Fruit fly (Drosophila melanogaster): ENCODE results near the gene Shaw.

Shaw gene

DNA sequence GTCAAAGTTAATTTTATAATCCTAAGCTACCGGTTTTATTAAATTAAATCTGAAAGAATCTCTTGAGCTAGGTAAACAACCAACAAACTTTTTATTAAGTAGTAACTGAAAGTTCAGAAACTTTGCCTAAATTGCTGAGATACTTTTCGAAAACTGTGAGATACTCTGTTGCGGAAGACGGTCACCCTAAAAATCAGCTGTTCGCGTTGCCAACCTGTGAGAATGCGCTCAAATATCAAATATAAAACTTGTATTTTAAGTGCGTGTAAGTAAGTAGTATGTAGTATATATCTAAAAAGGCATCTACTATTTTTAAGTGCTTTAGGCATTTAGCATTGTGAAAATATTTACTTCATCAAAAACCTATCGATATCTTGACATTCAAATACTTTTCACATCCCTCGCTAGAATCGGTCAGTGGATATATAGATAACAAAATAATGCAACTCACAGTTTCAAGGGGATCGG, 5.0 kb upstream of the Shaw start, which contains the start of the genes CG31955 and CG2818:
TSS of gene CG31955 (minus strand) at position 157 of the 468 bp plus-strand sequence.
TSS of gene CG2818 (plus strand) at position 412 of the 468 bp plus-strand sequence.
- no peak for TF ChIP-seq pan (optimal IDR thresholded peaks at IDR 0.05)
- TF ChIP-seq Dll (optimal IDR thresholded peaks at IDR 0.05), result no peak
- TF ChIP-seq CG8478 (optimal IDR thresholded peaks at IDR 0.05), result no peak
- no peak for TF ChIP-seq psq (optimal IDR thresholded peaks at IDR 0.05)
- TF ChIP-seq usp (GFP tag; optimal IDR thresholded peaks at IDR 0.05), result no peak
- TF ChIP-seq EcR (GFP tag; optimal IDR thresholded peaks at IDR 0.05), result no peak

dm6 chr2L:3713545-3714156, 4.3 kb upstream of the Shaw start:
- no peak for TF ChIP-seq pan (optimal IDR thresholded peaks at IDR 0.05)

DNA sequence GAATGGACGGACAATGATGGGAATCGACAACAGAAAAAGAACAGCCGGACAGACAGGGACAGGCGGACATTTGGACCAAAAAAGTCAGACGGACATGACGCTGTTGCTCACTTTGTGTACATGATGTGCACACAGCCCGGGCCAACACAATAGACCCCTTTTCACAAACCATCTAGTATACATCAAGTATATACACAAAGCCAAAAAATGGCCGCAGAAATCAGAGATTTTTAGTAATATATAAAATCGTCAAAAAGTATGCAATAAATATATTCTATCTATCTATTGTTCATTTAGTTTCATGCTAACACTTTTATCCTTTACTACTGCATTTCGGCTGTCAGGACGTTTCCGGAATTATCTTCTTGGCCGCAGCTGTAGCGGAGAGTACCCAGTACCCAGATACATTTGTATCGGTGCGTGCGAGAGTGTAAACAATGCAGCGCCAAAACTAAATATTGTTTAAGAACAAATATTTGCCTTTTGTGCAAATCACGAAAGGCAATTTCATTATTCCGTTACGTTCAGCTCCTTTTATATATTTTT, 1.5 kb downstream of the Shaw start:
- no peak for TF ChIP-seq pan (optimal IDR thresholded peaks at IDR 0.05)
- no peak for TF ChIP-seq EcR (GFP tag; optimal IDR thresholded peaks at IDR 0.05)
- TF ChIP-seq usp (GFP tag; optimal IDR thresholded peaks at IDR 0.05), result no peak
- TF ChIP-seq Dll (optimal IDR thresholded peaks at IDR 0.05), result no peak
- TF ChIP-seq CG8478 (optimal IDR thresholded peaks at IDR 0.05), result no peak
- TF ChIP-seq psq (optimal IDR thresholded peaks at IDR 0.05), result no peak

dm6 chr2L:3729635-3730034, 11.7 kb downstream of the Shaw start:
- TF ChIP-seq pan (optimal IDR thresholded peaks at IDR 0.05), result no peak
- TF ChIP-seq CG8478 (optimal IDR thresholded peaks at IDR 0.05), result no peak
- no peak for TF ChIP-seq psq (optimal IDR thresholded peaks at IDR 0.05)
- TF ChIP-seq EcR (GFP tag; optimal IDR thresholded peaks at IDR 0.05), result no peak
- TF ChIP-seq usp (GFP tag; optimal IDR thresholded peaks at IDR 0.05), result no peak
- no peak for TF ChIP-seq Dll (optimal IDR thresholded peaks at IDR 0.05)

DNA sequence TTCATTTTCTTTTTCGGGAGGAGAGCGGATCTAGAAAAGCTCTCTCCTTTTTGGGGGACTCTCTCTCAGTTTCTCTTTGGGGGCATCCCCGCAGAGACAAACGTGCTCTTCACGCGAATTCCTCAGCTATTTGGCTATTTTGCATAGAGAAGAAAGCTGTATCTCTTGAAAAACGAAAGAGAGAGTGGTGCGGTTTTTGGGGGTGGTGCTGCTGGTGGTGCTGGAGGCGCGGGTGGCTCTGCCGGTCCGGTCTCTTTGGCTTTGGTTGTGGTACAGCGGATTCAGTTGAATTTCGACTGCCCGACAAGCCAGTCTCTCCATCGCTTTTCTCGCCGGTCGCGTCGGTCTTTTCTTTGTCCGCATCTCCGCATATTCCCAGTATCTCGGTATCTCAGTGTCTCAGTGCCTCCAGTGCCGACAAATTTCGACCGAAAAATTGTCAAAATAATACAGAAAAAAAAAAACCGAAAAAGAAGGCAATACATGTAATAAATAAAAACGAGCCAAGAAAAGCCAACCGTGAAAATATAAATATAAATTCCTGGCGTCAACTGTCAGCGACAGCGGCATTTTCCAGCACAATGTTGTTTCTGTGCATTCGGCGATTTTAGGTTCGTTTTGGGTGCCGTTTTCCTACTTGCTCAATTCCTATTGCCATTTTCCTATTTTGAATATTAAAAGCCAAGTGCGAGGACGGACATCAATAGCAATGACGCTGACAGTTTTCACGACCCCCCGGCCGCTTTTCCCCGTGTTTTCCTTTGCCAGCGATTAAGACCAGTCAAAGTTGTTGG, 12.4 kb downstream of the Shaw start, which contains the start of gene CG10019:
TSS of gene CG10019 (plus strand) at position 285 of the 794 bp plus-strand sequence.
- TF ChIP-seq usp (GFP tag; optimal IDR thresholded peaks at IDR 0.05) (no peak), Dll (optimal IDR thresholded peaks at IDR 0.05) (peak; percentile 70)

dm6 chr2L:3731055-3731454, 13.1 kb downstream of the Shaw start:
- TF ChIP-seq psq (optimal IDR thresholded peaks at IDR 0.05) (no peak), Dll (optimal IDR thresholded peaks at IDR 0.05) (no peak), CG8478 (optimal IDR thresholded peaks at IDR 0.05) (no peak), pan (optimal IDR thresholded peaks at IDR 0.05) (no peak), usp (GFP tag; optimal IDR thresholded peaks at IDR 0.05) (no peak), EcR (GFP tag; optimal IDR thresholded peaks at IDR 0.05) (no peak)

DNA sequence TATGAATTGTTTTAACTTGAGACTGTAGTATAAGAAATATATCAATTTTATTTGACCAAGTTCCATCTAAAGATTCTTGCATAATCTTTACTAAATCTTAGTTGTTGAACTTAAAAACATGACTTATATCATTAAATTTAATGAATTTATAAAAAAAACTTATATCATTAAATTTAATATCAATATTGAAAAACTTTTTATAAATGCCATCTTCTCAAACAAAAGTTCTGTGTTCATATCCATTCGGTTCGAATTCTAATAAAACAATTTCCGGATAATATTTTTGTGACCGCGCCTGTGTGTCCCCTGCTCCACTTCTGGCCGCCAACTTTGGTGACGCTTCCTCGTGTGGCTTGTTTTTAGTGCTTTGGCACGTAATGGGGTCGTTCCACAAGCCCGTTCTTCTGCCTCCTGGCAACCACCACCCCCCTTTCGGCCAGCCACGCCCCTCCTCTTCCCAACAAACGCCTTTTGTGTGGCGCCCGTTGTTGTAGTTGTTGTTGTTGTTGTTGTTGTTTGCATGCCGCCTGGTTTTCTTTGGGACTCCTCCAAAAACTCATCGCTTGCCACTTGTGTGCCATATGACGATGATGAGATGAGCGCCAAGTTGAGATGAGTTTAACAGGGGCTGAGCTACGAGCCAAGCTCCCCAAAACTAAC, 19.1 kb downstream of the Shaw start:
- TF ChIP-seq Dll (optimal IDR thresholded peaks at IDR 0.05) (no peak), CG8478 (optimal IDR thresholded peaks at IDR 0.05) (no peak), usp (GFP tag; optimal IDR thresholded peaks at IDR 0.05) (no peak), EcR (GFP tag; optimal IDR thresholded peaks at IDR 0.05) (no peak), psq (optimal IDR thresholded peaks at IDR 0.05) (no peak), pan (optimal IDR thresholded peaks at IDR 0.05) (no peak)

dm6 chr2L:3737682-3738081, 19.7 kb downstream of the Shaw start:
- TF ChIP-seq usp (GFP tag; optimal IDR thresholded peaks at IDR 0.05), result no peak
- TF ChIP-seq psq (optimal IDR thresholded peaks at IDR 0.05), result no peak
- no peak for TF ChIP-seq Dll (optimal IDR thresholded peaks at IDR 0.05)
- no peak for TF ChIP-seq CG8478 (optimal IDR thresholded peaks at IDR 0.05)
- no peak for TF ChIP-seq EcR (GFP tag; optimal IDR thresholded peaks at IDR 0.05)
- no peak for TF ChIP-seq pan (optimal IDR thresholded peaks at IDR 0.05)

DNA sequence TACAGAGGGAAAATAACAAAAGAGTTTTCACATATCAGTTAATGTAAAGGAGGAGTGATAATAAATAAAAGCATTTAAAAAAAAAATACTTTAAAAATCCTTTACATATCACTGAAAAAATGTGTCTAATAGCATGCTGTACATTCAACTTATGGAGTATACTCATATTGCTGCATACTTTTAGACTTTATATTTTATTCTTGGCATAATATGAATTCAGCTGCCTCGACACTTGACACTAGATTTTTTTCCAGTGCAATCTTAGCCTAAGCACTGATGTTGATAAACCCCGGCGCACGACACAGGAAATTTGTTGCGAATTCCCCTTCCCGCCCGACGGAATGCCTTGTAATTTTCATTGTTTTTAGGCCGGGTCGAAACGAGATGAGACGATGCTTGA, 22.5 kb downstream of the Shaw start:
- TF ChIP-seq Dll (optimal IDR thresholded peaks at IDR 0.05) (no peak), EcR (GFP tag; optimal IDR thresholded peaks at IDR 0.05) (no peak), usp (GFP tag; optimal IDR thresholded peaks at IDR 0.05) (no peak), CG8478 (optimal IDR thresholded peaks at IDR 0.05) (no peak), psq (optimal IDR thresholded peaks at IDR 0.05) (no peak), pan (optimal IDR thresholded peaks at IDR 0.05) (no peak)

dm6 chr2L:3748691-3749090, 30.7 kb downstream of the Shaw start:
- TF ChIP-seq EcR (GFP tag; optimal IDR thresholded peaks at IDR 0.05), result no peak
- TF ChIP-seq pan (optimal IDR thresholded peaks at IDR 0.05), result no peak
- no peak for TF ChIP-seq usp (GFP tag; optimal IDR thresholded peaks at IDR 0.05)
- no peak for TF ChIP-seq Dll (optimal IDR thresholded peaks at IDR 0.05)
- no peak for TF ChIP-seq psq (optimal IDR thresholded peaks at IDR 0.05)
- TF ChIP-seq CG8478 (optimal IDR thresholded peaks at IDR 0.05), result no peak

DNA sequence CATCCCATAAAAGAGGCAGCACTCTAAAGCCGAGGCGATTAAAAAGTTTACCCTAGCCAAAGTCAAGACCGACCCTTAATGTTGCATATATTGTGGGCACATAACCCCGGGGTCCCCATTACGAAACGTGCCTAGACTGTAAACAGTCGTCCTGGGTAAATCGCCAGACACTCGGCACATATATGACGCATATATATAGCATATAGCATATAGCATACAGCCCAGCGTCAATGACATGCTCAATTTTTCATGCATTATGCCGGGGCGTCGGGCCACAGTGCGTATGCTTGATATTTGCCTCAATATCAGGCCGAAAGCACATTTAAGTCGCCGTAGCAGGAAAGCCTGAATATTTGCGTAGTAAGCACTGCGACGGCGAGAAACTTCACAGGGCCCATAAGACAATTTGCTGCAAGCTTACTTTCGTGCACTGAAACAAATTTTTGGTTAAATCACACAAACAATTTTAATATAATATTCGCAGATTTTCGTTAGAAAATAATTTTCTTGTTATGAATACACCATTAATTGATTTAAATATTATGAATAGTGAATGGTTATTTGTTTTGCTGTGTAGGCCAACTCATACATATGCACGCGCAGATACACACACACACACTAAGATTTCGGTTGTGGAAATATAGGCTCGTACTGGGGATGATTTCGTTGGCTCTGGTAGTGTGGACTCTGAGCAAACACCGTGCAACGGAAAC, 37.0 kb downstream of the Shaw start:
- no peak for TF ChIP-seq pan (optimal IDR thresholded peaks at IDR 0.05)
- no peak for TF ChIP-seq psq (optimal IDR thresholded peaks at IDR 0.05)
- no peak for TF ChIP-seq CG8478 (optimal IDR thresholded peaks at IDR 0.05)
- TF ChIP-seq EcR (GFP tag; optimal IDR thresholded peaks at IDR 0.05), result no peak
- no peak for TF ChIP-seq usp (GFP tag; optimal IDR thresholded peaks at IDR 0.05)
- TF ChIP-seq Dll (optimal IDR thresholded peaks at IDR 0.05), result no peak

All from whole organism.